Worm (Caenorhabditis elegans): Measurements from ENCODE around the gene haao-1.
A peak's percentile ranks its signal among the peaks of the same experiment; 100 is the strongest.

haao-1 gene

ce11 chrV:9531477-9531876 is 26.8 kb downstream of the haao-1 start, which contains the start of the genes C50F4.10 and pfk-1.2:
C50F4.10 (minus strand) TSS chrV:9531577.
pfk-1.2 (plus strand) TSS chrV:9531801.
- TF ChIP-seq lsy-12 (tag; optimal IDR thresholded peaks at IDR 0.05), result no peak
- TF ChIP-seq R02D3.7 (tag; optimal IDR thresholded peaks at IDR 0.05), result no peak
- TF ChIP-seq mdl-1 (tag; optimal IDR thresholded peaks at IDR 0.05), result no peak
- no peak for TF ChIP-seq fos-1 (tag; optimal IDR thresholded peaks at IDR 0.05)
- no peak for TF ChIP-seq nhr-11 (tag; optimal IDR thresholded peaks at IDR 0.05)
- TF ChIP-seq nhr-28 (tag; optimal IDR thresholded peaks at IDR 0.05), result no peak
- TF ChIP-seq zag-1 (tag; optimal IDR thresholded peaks at IDR 0.05), result no peak
- no peak for TF ChIP-seq egl-27 (tag; optimal IDR thresholded peaks at IDR 0.05)
- TF ChIP-seq jun-1 (tag; optimal IDR thresholded peaks at IDR 0.05), result no peak
- no peak for TF ChIP-seq ztf-4 (tag; optimal IDR thresholded peaks at IDR 0.05)
- no peak for TF ChIP-seq skn-1 (tag; optimal IDR thresholded peaks at IDR 0.05)
- no peak for TF ChIP-seq nhr-237 (tag; optimal IDR thresholded peaks at IDR 0.05)
- no peak for TF ChIP-seq ZK546.5 (tag; optimal IDR thresholded peaks at IDR 0.05)
- TF ChIP-seq lin-15B (tag; optimal IDR thresholded peaks at IDR 0.05), result no peak
- TF ChIP-seq unc-62 (GFP tag; optimal IDR thresholded peaks at IDR 0.05), result no peak

DNA sequence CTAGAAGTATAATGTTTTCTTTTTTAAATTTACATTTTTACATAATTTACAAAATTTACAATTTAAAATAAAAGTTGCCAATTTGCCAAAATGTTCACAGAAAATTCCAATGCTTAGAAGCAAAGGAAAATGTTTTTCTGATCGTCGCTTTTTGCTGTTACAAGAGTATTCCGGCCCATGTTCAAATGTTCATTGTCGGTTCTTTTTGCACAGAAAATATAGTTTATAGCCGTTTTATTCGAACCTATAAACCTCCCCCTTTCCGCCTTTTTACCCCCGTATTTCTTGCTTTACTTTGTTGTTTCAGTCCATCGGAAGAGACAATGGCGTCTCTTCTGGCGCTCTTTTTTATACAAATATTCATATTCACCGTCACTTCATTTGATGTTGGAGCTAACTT is 29.9 kb downstream of the haao-1 start, which contains the start of gene tag-329:
Gene tag-329, plus strand, starts transcription at position 301 of the 400 bp plus-strand sequence.
- TF ChIP-seq ceh-16 (tag; optimal IDR thresholded peaks at IDR 0.05) (no peak), elt-2 (tag; optimal IDR thresholded peaks at IDR 0.05) (no peak), mml-1 (tag; optimal IDR thresholded peaks at IDR 0.05) (no peak), R02D3.7 (tag; optimal IDR thresholded peaks at IDR 0.05) (no peak), nhr-77 (tag; optimal IDR thresholded peaks at IDR 0.05) (no peak), ceh-82 (tag; optimal IDR thresholded peaks at IDR 0.05) (no peak), fkh-10 (GFP tag; optimal IDR thresholded peaks at IDR 0.05) (no peak), lin-15B (tag; optimal IDR thresholded peaks at IDR 0.05) (no peak)

ce11 chrV:9536505-9536904 is 31.8 kb downstream of the haao-1 start, which contains the start of gene C50F4.4:
C50F4.4 (plus strand) TSS chrV:9536771.
- TF ChIP-seq ceh-9 (tag; optimal IDR thresholded peaks at IDR 0.05) (no peak), skn-1 (tag; optimal IDR thresholded peaks at IDR 0.05) (no peak), egl-27 (tag; optimal IDR thresholded peaks at IDR 0.05) (no peak), elt-1 (tag; optimal IDR thresholded peaks at IDR 0.05) (no peak), nhr-237 (tag; optimal IDR thresholded peaks at IDR 0.05) (no peak), lsy-12 (tag; optimal IDR thresholded peaks at IDR 0.05) (no peak), aly-2 (tag; optimal IDR thresholded peaks at IDR 0.05) (no peak), snpc-4 (tag; optimal IDR thresholded peaks at IDR 0.05) (peak; percentile 49), fkh-10 (GFP tag; optimal IDR thresholded peaks at IDR 0.05) (no peak), nhr-43 (tag; optimal IDR thresholded peaks at IDR 0.05; ENCODE audit: poor library complexity, severe bottlenecking) (peak; percentile 30), mdl-1 (tag; optimal IDR thresholded peaks at IDR 0.05) (no peak), ama-1 (optimal IDR thresholded peaks at IDR 0.05) (no peak), R02D3.7 (tag; optimal IDR thresholded peaks at IDR 0.05) (no peak), pqm-1 (tag; optimal IDR thresholded peaks at IDR 0.05) (no peak), jun-1 (tag; optimal IDR thresholded peaks at IDR 0.05) (no peak), elt-2 (tag; optimal IDR thresholded peaks at IDR 0.05) (peak; percentile 6), lin-15B (tag; optimal IDR thresholded peaks at IDR 0.05) (peak; percentile 28), ceh-82 (tag; optimal IDR thresholded peaks at IDR 0.05) (no peak), ztf-4 (tag; optimal IDR thresholded peaks at IDR 0.05) (no peak), nhr-76 (tag; optimal IDR thresholded peaks at IDR 0.05) (no peak), ZK546.5 (tag; optimal IDR thresholded peaks at IDR 0.05) (no peak), lin-39 (tag; optimal IDR thresholded peaks at IDR 0.05) (no peak), egl-5 (tag; optimal IDR thresholded peaks at IDR 0.05) (no peak)

ce11 chrV:9539638-9540037 is 34.9 kb downstream of the haao-1 start, which contains the start of gene C50F4.12:
C50F4.12 (minus strand) TSS chrV:9539738.
- TF ChIP-seq lsy-12 (tag; optimal IDR thresholded peaks at IDR 0.05) (no peak), egl-5 (tag; optimal IDR thresholded peaks at IDR 0.05) (no peak), lin-15B (tag; optimal IDR thresholded peaks at IDR 0.05) (no peak), ceh-28 (tag; optimal IDR thresholded peaks at IDR 0.05) (no peak), nfya-1 (tag; optimal IDR thresholded peaks at IDR 0.05; ENCODE audit: insufficient read depth) (no peak), daf-12 (tag; optimal IDR thresholded peaks at IDR 0.05) (no peak), pqm-1 (tag; optimal IDR thresholded peaks at IDR 0.05) (no peak), fkh-10 (GFP tag; optimal IDR thresholded peaks at IDR 0.05) (no peak), ceh-16 (tag; optimal IDR thresholded peaks at IDR 0.05) (no peak), aly-2 (tag; optimal IDR thresholded peaks at IDR 0.05) (no peak)

DNA sequence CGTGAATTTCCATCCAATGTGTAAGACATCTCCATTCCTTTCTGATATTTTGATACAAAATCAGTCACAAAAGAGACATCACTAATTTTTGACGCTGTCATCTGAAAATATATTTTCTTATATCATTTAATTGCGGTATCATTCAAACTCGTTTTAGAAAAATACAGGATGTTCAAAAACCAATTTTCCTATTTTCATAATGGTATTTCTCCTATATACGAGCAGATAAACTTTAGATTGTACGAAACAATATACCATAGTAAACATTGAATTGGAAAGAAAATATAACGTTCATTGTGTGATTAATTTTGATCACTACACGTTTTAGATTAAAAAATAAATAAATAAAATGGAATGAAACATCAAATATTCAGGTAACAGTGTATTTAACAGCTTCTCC is 36.8 kb downstream of the haao-1 start, which contains the start of gene C50F4.16:
Gene C50F4.16, minus strand, starts transcription at position 101 of the 400 bp plus-strand sequence.
- TF ChIP-seq elt-1 (tag; optimal IDR thresholded peaks at IDR 0.05) (no peak), nhr-28 (tag; optimal IDR thresholded peaks at IDR 0.05) (no peak), pha-4 (tag; optimal IDR thresholded peaks at IDR 0.05) (no peak), egl-27 (tag; optimal IDR thresholded peaks at IDR 0.05) (no peak), nhr-23 (tag; optimal IDR thresholded peaks at IDR 0.05) (no peak), nhr-43 (tag; optimal IDR thresholded peaks at IDR 0.05; ENCODE audit: poor library complexity, severe bottlenecking) (no peak), aly-2 (tag; optimal IDR thresholded peaks at IDR 0.05) (no peak), ceh-82 (tag; optimal IDR thresholded peaks at IDR 0.05) (no peak), tbx-2 (tag; optimal IDR thresholded peaks at IDR 0.05) (no peak), nhr-237 (tag; optimal IDR thresholded peaks at IDR 0.05) (no peak)
